Worm (Caenorhabditis elegans): ENCODE data around the gene zig-4.

Gene zig-4

ce11 chrX:7952226-7953062 lies 27.2 kb downstream of the zig-4 start (continued):
- TF ChIP-seq efl-1 (optimal IDR thresholded peaks at IDR 0.05) (no peak), efl-1 (GFP tag; optimal IDR thresholded peaks at IDR 0.05 in 1 of 2) (peak in 1 of 2 experiments; percentile 75), mdl-1 (tag; optimal IDR thresholded peaks at IDR 0.05) (peak in 1 of 2 experiments; percentile 43), C04F5.9 (tag; optimal IDR thresholded peaks at IDR 0.05) (peak; percentile 30), nhr-84 (tag; optimal IDR thresholded peaks at IDR 0.05) (no peak), unc-62 (GFP tag; optimal IDR thresholded peaks at IDR 0.05) (no peak), nhr-76 (tag; optimal IDR thresholded peaks at IDR 0.05) (no peak), blmp-1 (tag; optimal IDR thresholded peaks at IDR 0.05) (peak; percentile 98)

DNA sequence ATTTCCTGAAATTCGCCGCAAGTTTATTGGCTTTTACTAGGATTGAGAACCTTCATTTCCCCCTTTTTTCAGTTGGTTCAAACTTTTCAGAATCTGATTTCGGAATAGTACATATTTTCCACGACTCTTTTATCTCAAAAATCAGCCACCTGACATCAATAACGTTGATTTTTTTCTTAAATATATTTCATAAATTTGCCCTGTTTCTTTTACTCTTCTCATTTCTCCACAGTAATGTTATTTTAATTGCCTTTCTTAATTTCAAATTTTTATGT lies 27.8 kb downstream of the zig-4 start:
- TF ChIP-seq lin-35 (GFP tag; optimal IDR thresholded peaks at IDR 0.05): no peak
- no peak for TF ChIP-seq irx-1 (tag; optimal IDR thresholded peaks at IDR 0.05)
- no peak for TF ChIP-seq snu-23 (GFP tag; optimal IDR thresholded peaks at IDR 0.05)
- peak in 1 of 3 experiments; percentile 10 for TF ChIP-seq dpl-1 (GFP tag; optimal IDR thresholded peaks at IDR 0.05)
- no peak for TF ChIP-seq nhr-11 (tag; optimal IDR thresholded peaks at IDR 0.05)
- TF ChIP-seq efl-1 (optimal IDR thresholded peaks at IDR 0.05): no peak
- TF ChIP-seq efl-1 (GFP tag; optimal IDR thresholded peaks at IDR 0.05 in 1 of 2): no peak
- TF ChIP-seq lsy-2 (tag; optimal IDR thresholded peaks at IDR 0.05): no peak
- no peak for TF ChIP-seq tlp-1 (tag; optimal IDR thresholded peaks at IDR 0.05)
- TF ChIP-seq skn-1 (tag; optimal IDR thresholded peaks at IDR 0.05): peak; percentile 14
- no peak for TF ChIP-seq ztf-11 (tag; optimal IDR thresholded peaks at IDR 0.05)
- TF ChIP-seq nhr-90 (tag; optimal IDR thresholded peaks at IDR 0.05; ENCODE audit: poor library complexity): peak; percentile 29
- TF ChIP-seq pax-3 (tag; optimal IDR thresholded peaks at IDR 0.05): no peak
- no peak for TF ChIP-seq unc-30 (tag; optimal IDR thresholded peaks at IDR 0.05)
- no peak for TF ChIP-seq alr-1 (tag; optimal IDR thresholded peaks at IDR 0.05; ENCODE audit: borderline replicate concordance)
- peak; percentile 36 for TF ChIP-seq nhr-71 (tag; optimal IDR thresholded peaks at IDR 0.05)
- TF ChIP-seq aly-2 (tag; optimal IDR thresholded peaks at IDR 0.05): no peak
- TF ChIP-seq grh-1 (GFP tag; IDR thresholded peaks at IDR 0.05): no peak
- TF ChIP-seq mdl-1 (tag; optimal IDR thresholded peaks at IDR 0.05): no peak
- TF ChIP-seq rnt-1 (tag; optimal IDR thresholded peaks at IDR 0.05): no peak
- TF ChIP-seq nhr-77 (tag; optimal IDR thresholded peaks at IDR 0.05): no peak
- no peak for TF ChIP-seq ceh-82 (tag; optimal IDR thresholded peaks at IDR 0.05)
- no peak for TF ChIP-seq unc-62 (GFP tag; optimal IDR thresholded peaks at IDR 0.05)
- TF ChIP-seq lin-14 (GFP tag; optimal IDR thresholded peaks at IDR 0.05): no peak
- no peak for TF ChIP-seq sup-37 (GFP tag; optimal IDR thresholded peaks at IDR 0.05)
- TF ChIP-seq unc-130 (tag; optimal IDR thresholded peaks at IDR 0.05): no peak
- TF ChIP-seq hpl-2 (GFP tag; optimal IDR thresholded peaks at IDR 0.05): no peak
- no peak for TF ChIP-seq ceh-90 (tag; optimal IDR thresholded peaks at IDR 0.05)
- no peak for TF ChIP-seq C34B4.2 (tag; optimal IDR thresholded peaks at IDR 0.05)
- TF ChIP-seq nhr-47 (tag; optimal IDR thresholded peaks at IDR 0.05): peak; percentile 36

DNA sequence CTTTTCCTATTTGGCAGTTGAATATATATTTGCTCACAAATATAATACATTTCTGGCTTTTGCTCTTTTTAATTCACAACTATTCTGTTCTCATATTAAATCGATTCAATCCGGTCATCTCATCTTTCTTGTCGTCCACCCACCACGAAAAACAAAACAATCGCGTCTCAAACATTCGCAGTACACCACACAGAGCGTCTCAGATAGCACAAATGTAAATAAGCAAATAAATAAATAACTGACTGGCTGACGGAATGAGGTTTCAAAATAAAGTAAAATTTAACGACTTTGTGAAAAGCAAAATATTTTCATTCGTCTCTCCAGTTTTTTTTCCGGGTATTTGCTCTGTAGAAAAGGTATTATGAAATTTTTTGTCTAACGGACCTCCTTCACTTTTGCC lies 28.5 kb downstream of the zig-4 start:
- TF ChIP-seq efl-1 (optimal IDR thresholded peaks at IDR 0.05) (no peak), efl-1 (GFP tag; optimal IDR thresholded peaks at IDR 0.05 in 1 of 2) (peak in 1 of 2 experiments; percentile 8), efl-3 (GFP tag; optimal IDR thresholded peaks at IDR 0.05) (no peak)

- TF ChIP-seq egl-13 (tag; optimal IDR thresholded peaks at IDR 0.05) (no peak), ama-1 (optimal IDR thresholded peaks at IDR 0.05) (no peak), sox-4 (tag; optimal IDR thresholded peaks at IDR 0.05) (no peak), elt-3 (tag; optimal IDR thresholded peaks at IDR 0.05) (no peak), aly-2 (tag; optimal IDR thresholded peaks at IDR 0.05) (no peak), efl-1 (optimal IDR thresholded peaks at IDR 0.05) (no peak), efl-1 (GFP tag; optimal IDR thresholded peaks at IDR 0.05 in 1 of 2) (peak in 1 of 2 experiments; percentile 55), irx-1 (tag; optimal IDR thresholded peaks at IDR 0.05) (peak; percentile 8), ceh-82 (tag; optimal IDR thresholded peaks at IDR 0.05) (no peak), alr-1 (tag; optimal IDR thresholded peaks at IDR 0.05; ENCODE audit: borderline replicate concordance) (no peak), egl-27 (tag; optimal IDR thresholded peaks at IDR 0.05) (no peak), mab-9 (GFP tag; IDR thresholded peaks at IDR 0.05) (no peak), ces-1 (GFP tag; optimal IDR thresholded peaks at IDR 0.05) (no peak), nhr-19 (GFP tag; conservative IDR thresholded peaks at IDR 0.05) (peak; percentile 45), unc-130 (tag; optimal IDR thresholded peaks at IDR 0.05) (peak; percentile 16), C34B4.2 (tag; optimal IDR thresholded peaks at IDR 0.05) (no peak), hlh-17 (GFP tag; optimal IDR thresholded peaks at IDR 0.05; ENCODE audit: borderline replicate concordance) (no peak), nhr-12 (tag; optimal IDR thresholded peaks at IDR 0.05) (no peak), hlh-4 (tag; optimal IDR thresholded peaks at IDR 0.05) (no peak)
Observed at ce11 chrX:7954328-7954727, 29.1 kb downstream of the zig-4 start, which contains the start of gene dct-1. Gene dct-1 (plus strand): TSS chrX:7954354.
